Fruit fly (Drosophila melanogaster): ENCODE data around the gene Tcs6.
A peak's percentile ranks its signal among the peaks of the same experiment; 100 is the strongest.

Gene Tcs6

DNA sequence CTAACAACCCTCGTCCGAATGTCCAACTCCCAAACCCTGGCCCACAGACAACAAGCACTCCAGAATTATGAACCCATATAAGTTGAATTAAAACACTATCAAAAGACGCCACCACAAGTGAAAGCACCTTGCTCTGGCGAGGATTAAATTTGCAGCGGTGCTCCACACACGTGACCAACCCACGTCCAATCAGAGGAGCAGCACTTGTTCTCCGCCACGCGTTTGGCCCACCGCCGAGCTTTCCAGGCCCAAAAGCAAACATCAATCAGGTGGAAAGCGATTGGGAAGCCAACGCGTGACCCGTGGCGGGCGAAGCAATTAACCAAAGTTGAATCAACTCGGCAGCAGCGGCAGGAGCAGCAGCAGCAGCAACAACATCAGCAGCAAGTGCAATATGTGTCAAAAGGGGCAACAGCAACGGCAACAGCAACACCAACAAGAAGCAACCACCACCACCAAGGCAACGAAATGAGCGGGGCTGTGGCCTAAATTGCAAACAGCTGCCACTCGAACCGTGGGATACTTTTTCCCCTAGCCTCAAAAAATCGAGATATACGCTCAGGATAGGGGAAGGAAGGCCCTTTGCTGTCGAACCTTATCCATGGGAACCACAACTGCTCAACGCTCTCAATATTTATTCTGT, 25.9 kb downstream of the Tcs6 start:
- TF ChIP-seq noc (tag; optimal IDR thresholded peaks at IDR 0.05): no peak

DNA sequence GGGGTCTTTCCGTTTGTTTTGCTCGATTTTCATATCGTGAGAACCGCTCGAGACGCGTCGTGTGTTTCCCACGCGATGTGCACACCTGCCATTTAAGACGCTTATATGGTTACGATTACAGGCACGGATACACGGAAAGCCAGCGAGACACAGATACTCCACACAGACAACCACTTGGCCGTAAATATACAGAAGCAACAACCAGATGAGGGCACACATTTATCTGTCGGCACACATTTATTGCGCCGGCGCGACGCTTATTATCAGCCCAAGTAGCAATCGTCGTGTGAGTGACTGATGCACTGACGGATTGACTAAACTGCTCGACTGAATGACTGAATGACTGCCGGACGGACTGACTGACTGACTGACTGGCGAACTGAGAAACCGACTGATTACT, 27.5 kb downstream of the Tcs6 start:
- TF ChIP-seq noc (tag; optimal IDR thresholded peaks at IDR 0.05): no peak

DNA sequence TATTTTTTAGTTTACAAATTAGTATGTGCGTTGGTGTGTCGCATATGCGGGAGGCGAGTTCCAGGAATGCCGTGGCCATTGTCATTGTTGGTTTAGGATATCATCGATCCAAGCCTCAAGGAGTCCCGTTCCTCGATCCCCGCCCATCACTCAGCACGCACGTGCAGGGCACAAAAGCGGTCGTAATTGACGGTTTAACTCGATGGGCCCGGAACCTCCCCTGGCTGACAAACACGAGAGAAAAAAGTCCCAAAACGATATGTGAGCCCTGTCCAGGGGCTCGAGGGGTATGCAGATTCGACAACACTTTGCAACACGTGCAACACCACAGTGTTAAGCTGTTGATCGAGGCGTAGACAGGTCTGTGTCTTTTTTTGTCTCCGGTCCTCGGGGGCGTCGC, 30.1 kb downstream of the Tcs6 start:
- TF ChIP-seq noc (tag; optimal IDR thresholded peaks at IDR 0.05): no peak

DNA sequence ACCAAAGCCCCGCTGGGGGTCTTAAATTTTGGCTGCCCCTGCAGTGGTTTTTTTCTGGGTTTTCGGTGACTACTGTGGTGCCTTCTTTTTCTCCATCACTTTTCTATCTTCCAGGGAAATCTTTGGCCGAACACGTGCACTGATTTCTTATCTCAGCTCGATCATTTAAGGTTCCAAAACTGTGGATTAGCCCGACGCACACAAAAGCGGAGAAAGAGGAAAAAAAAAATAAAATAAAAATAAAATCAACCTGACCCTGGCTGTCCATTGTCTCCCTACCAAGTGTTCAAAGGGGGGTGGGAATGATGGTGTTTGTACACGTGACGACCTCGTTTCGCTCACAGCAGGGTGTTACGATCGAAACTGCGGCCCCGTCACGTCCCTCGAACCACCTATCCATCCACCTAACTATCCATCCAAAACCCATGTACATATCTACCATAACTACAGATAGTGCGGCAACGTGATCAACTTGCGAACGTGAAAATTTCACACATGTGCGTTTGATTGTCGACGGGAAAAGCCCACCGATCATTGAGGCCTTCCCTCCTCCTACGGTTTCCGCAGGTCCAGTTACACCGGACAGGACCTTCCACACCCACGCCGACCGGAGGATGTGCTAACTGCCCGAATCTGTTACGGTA, 31.3 kb downstream of the Tcs6 start:
- no peak for TF ChIP-seq noc (tag; optimal IDR thresholded peaks at IDR 0.05)

DNA sequence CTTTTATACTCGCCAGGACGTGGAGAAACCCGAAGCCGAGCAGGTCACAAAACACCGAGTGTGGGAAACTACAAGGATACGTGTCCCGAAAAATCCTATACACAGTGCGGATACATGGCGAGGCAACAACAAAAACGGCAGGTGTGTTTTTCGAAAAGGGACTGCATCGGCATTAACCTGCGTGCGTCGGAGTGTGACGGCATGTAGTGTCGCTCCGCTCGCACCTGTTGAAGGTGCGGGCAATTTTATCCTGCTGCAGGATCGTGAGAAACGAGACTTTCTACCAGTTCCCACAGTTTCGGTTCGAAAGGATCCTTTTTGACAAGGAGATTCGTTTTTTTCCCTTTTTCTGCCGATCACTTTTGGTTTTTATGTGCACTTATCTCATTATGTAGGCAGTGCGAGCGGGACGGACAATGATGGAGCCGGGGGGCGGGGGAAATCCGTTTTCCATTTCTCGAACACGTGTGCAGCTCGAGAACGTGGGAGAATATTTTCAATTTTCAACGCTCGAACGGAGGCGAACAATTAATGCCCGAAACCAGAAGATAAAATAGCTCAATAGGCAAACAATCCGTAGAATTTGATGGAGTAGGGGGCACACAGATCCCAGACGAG, 33.3 kb downstream of the Tcs6 start:
- TF ChIP-seq noc (tag; optimal IDR thresholded peaks at IDR 0.05): no peak

DNA sequence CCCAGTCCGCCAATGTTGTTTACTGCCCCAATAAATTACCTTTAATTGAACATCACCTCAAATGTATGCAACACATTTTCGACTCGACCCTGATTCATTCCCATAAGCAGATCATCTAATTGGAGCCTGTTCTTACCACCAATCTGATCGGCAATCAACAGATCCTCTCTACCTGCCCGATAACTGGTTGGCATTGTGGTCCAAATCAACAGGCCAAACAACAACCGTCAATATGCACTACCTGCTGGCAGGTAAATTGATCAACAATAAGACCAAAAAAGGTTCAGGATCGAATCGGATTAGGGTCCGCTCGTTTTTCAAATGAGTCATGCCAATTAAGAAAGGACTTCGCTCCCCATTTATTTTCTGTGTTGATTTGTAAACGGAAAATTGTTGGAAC, 34.8 kb downstream of the Tcs6 start:
- no peak for TF ChIP-seq noc (tag; optimal IDR thresholded peaks at IDR 0.05)

DNA sequence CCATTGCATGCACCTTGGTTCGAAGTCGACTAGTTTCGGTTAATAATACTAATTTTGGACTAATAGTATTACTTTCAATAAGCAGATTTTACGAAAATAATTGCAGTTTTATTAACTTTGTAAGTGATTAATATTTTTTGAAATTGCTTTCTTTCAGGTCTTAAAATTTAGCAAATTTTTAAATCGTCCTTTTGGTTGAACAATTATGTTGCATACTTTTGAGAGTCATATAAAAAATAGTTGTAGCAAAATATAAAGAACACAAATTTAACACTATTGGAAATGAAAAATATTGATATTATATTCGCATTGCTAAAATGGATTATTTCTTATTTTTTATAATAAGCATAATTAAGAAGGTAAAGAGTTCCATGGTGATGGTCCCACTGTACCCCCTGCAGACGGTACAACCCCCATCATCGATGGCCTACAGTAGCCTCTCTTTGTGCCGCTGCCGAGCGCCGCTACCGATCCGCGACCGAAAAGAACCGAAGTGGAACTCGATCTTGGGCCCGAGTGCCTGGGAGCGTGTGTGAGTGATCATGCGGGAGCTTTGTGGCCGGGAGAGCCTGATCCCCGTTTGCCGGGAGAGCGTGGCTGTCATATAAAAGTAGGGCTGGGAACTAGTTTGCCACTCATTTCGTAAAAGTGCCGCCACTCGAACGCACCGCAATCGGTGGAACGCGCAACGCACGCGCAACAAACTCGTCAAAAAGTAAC, 36.7 kb downstream of the Tcs6 start:
- TF ChIP-seq noc (tag; optimal IDR thresholded peaks at IDR 0.05): peak; percentile 88

DNA sequence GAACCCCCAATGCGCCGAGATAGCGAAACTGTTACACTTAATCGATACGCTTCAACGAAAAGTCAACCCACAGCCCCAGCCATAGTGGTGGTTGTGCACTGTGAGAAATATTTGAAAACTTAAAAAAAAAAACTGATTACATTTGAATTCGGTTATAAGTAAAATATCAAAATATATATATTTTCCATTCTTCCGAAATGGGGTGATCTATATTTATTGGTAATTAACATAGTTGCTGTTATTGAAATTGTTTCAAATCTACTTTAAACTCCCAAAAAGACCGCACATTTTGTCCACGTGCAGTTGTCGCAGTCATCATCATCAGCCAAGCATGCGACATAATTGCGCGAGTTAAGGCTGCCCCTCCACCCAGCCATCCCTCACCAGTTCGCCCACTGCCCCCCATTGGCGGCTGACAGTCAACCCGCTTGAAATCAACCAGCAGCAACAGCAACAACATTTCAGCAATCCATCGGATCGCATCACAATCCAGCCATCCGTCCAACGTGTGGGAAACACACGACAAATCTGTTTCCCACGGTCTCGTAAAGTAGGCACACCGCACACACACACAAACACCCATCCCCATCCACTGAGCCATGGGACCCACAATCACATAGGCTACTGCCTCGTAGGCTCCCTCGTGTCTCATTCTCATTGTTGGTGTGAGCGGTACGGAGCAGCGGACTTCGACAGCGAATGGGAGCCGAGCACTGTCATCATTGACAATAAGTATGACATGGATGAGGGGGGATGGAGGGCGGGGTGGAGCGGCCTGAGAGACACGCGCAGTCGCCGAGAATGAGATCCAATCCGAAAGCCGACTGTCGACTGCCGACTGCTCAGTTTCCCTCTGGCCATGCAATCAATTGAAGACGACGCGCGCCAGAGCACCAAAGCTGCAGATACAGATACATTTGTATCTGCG, 37.5 kb downstream of the Tcs6 start:
- TF ChIP-seq noc (tag; optimal IDR thresholded peaks at IDR 0.05): peak; percentile 22

DNA sequence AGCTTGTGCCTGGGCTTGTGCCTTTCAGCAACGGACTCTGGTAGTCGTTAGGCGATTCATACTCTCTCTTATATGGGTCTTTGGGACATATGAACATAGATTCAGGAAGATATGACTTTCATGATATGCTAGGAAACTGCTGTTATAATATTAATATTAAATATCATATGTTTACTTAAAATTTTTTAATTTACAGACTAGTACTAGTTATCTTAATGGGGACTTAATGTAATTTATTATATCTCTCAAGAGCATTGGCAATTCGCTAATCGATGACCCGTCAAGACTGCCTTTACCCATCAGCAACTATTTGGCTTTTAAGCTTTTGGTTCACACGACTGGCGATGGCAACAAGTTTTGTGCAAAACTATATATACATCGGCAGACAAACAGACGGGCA, 38.8 kb downstream of the Tcs6 start:
- TF ChIP-seq noc (tag; optimal IDR thresholded peaks at IDR 0.05): no peak

DNA sequence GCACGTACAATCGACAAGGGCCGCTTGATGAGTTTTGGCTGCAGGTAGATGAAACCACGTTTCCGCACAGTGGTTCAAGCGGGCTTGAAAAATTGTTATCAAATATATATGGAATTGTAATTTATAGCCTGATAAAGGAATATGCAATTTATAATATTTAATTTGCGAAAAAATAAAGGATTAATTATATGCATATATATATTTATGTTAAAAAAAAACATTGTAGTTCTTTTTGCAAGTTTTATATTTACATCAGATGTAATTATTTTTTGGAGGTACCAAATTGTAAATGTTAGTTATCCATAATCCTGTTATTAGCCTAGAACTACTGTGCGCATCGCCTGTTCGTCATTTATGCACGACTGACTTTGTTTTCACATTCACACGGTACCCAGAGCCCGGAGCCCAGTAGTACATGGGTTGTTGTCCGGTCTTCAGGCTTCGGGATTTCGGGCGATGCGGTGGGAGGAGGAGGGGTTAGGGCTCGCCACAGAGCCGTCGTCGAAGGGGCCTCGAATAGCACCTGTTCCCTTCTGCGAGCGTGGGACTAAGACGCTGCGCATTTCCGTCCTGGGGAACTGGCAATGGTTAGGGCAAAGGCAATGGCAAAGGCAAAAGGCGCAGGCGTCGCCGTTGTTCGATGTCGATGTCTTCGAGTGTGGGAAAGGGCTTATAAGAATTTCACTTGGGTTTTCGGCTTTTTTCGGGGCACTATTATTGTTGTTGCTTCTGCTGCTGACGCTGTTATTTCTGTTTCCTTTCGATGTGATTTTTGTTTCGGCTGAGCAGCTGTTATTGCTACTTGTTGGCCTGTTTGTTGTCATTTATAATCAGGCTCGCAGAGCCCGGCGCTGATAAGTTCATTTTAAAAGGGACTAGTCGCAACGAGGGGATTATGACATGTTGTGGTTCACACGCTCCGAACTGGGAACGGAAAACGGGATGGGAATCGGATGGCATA, 40.0 kb downstream of the Tcs6 start:
- TF ChIP-seq noc (tag; optimal IDR thresholded peaks at IDR 0.05): peak; percentile 43

DNA sequence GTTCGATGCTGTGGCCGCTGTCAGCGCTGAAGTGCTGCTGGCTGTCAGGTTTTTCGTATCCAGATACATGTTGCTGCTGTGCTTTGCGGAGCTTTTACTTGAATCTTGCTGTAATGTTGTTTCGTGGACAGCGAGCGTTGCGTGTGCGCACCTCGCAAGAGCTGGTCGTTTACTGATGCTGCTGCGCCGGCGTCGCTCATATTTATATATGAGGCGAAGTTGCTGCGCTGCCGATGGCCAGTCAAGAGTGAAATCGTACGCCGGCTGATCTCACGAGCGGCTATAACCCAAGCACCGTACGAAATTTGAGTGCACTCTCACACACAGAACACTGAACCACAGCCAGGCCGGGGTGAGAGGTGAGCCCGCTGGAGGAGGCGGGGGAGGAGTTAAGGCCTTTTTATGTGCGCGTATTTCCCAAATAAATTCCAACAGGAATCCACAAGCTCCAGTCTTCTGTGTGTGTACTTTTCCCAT, 40.7 kb downstream of the Tcs6 start:
- TF ChIP-seq noc (tag; optimal IDR thresholded peaks at IDR 0.05): no peak

DNA sequence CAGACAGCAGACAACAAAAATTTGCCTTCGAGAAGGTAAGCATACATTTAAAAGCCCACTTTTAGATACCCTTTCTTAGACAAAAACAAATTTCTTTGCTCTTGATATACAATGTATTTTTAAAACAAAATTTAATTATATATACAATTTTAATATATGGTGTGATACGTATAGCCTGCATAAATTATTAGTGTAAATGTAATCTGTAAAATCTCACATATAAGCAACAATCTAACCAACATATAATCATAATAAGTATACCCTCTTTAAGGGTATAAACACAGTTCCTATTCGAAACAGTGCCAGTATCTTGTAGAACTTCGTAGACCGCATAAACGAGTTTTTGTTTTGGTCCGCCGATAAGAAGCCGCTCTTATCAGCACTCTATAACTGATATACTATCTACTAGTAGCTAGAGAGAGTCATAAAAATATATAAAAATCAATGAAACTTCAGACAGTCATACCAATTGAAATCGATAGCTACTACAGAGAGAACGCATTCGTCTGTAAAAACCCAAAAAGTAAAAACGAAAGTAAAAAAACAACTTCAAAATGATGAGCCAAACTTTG, 43.7 kb downstream of the Tcs6 start, which contains the start of gene Kaz-m1:
Gene Kaz-m1, plus strand, starts transcription at position 460 of the 572 bp plus-strand sequence.
- peak; percentile 65 for TF ChIP-seq noc (tag; optimal IDR thresholded peaks at IDR 0.05)

DNA sequence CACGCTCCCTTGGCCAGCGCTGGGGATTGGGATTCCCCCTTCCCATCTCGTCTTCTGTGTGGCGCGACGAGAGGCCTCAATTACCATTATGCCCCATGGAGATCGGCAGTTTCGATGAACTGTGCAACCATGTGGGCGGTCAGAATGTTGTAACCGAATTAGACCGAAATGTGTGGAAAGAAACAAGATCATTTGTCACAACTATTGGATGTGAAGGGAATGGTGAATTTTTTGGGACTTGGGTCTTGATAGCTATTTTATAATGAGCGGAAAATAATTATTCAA, 44.4 kb downstream of the Tcs6 start:
- no peak for TF ChIP-seq noc (tag; optimal IDR thresholded peaks at IDR 0.05)
